Worm (Caenorhabditis elegans): ENCODE measurements around the gene sru-21.

ce11 chrIV:13623533-13623932 is 3.0 kb upstream of the sru-21 start, which contains the start of gene C08F11.1:
- TF ChIP-seq skn-1 (tag; optimal IDR thresholded peaks at IDR 0.05) (no peak), egl-27 (tag; optimal IDR thresholded peaks at IDR 0.05) (no peak), ceh-28 (tag; optimal IDR thresholded peaks at IDR 0.05) (no peak), ZK546.5 (tag; optimal IDR thresholded peaks at IDR 0.05) (no peak), nhr-12 (tag; optimal IDR thresholded peaks at IDR 0.05) (no peak), ama-1 (optimal IDR thresholded peaks at IDR 0.05) (no peak), elt-3 (tag; optimal IDR thresholded peaks at IDR 0.05) (no peak), egl-5 (tag; optimal IDR thresholded peaks at IDR 0.05) (no peak)
